Fruit fly (Drosophila melanogaster) whole organism, embryonic: ENCODE measurements around the gene ssp5.
A peak's percentile ranks its signal among the peaks of the same experiment; 100 is the strongest.

ENCODE experiments used
- ATbp ChIP-seq: fragments of 200-800 bp; sonication (Bioruptor generic); optimal IDR thresholded peaks from 2 replicates; lab custom pipeline; 2017; ENCODE audit warnings: missing biosample characterization, mild to moderate bottlenecking, missing genetic modification characterization, missing genetic modification reagents
- Abd-B ChIP-seq: fragments of 200-800 bp; sonication (Bioruptor generic); optimal IDR thresholded peaks from 2 replicates; lab custom pipeline; 2018; ENCODE audit warnings: missing biosample characterization, mild to moderate bottlenecking, missing genetic modification characterization, moderate library complexity
- CG10959 ChIP-seq: fragments of 200-800 bp; sonication (Bioruptor generic); IDR thresholded peaks from 2 replicates; pipeline ENCODE4 v1.3.6; 2022; ENCODE audit warnings: missing biosample characterization, missing genetic modification characterization
- CG11504 ChIP-seq: fragments of 200-800 bp; sonication (Bioruptor generic); optimal IDR thresholded peaks from 3 replicates; lab custom pipeline; 2019; ENCODE audit warnings: missing biosample characterization, mild to moderate bottlenecking, missing genetic modification characterization, moderate library complexity
- CG12744 ChIP-seq: fragments of 200-800 bp; sonication (Bioruptor generic); optimal IDR thresholded peaks from 2 replicates; lab custom pipeline; 2016; ENCODE audit warnings: missing biosample characterization, missing genetic modification characterization
- CG13424 ChIP-seq: fragments of 200-800 bp; sonication (Bioruptor generic); optimal IDR thresholded peaks from 2 replicates; lab custom pipeline; 2019; ENCODE audit warnings: missing biosample characterization, mild to moderate bottlenecking, missing genetic modification characterization, moderate library complexity
- CG14441 ChIP-seq: fragments of 200-800 bp; sonication (Bioruptor generic); IDR thresholded peaks from 2 replicates; pipeline ENCODE4 v1.3.6; 2022; ENCODE audit warnings: missing biosample characterization, missing genetic modification characterization
- CG15073 ChIP-seq: fragments of 200-800 bp; sonication (Bioruptor generic); optimal IDR thresholded peaks from 2 replicates; lab custom pipeline; 2016; ENCODE audit warnings: missing biosample characterization, missing genetic modification characterization
- CG17359 ChIP-seq: fragments of 200-800 bp; sonication (Bioruptor generic); optimal IDR thresholded peaks from 3 replicates; lab custom pipeline; 2018; ENCODE audit warnings: missing biosample characterization, mild to moderate bottlenecking, missing genetic modification characterization, moderate library complexity
- CG17361 ChIP-seq: fragments of 200-800 bp; sonication (Bioruptor generic); IDR thresholded peaks from 3 replicates; pipeline ENCODE4 v1.3.6; 2022; ENCODE audit warnings: missing biosample characterization, missing genetic modification characterization
- CG1792 ChIP-seq: fragments of 200-800 bp; sonication (Bioruptor generic); optimal IDR thresholded peaks from 2 replicates; lab custom pipeline; 2016; ENCODE audit warnings: missing biosample characterization, missing genetic modification characterization
- CG18599 ChIP-seq: fragments of 200-800 bp; sonication (Bioruptor generic); optimal IDR thresholded peaks from 3 replicates; lab custom pipeline; 2017; ENCODE audit warnings: missing biosample characterization, missing genetic modification characterization, mild to moderate bottlenecking, moderate library complexity, missing genetic modification reagents
- CG2129 ChIP-seq: fragments of 200-800 bp; sonication (Bioruptor generic); IDR thresholded peaks from 2 replicates; pipeline ENCODE4 v1.3.6; 2022; ENCODE audit warnings: missing biosample characterization, missing genetic modification characterization; ENCODE audit not compliant: partially characterized antibody
- CG2678 ChIP-seq: fragments of 200-800 bp; sonication (Bioruptor generic); optimal IDR thresholded peaks from 3 replicates; lab custom pipeline; 2019; ENCODE audit warnings: missing biosample characterization, mild to moderate bottlenecking, missing genetic modification characterization, moderate library complexity
- CG31224 ChIP-seq: fragments of 200-800 bp; sonication (Bioruptor generic); IDR thresholded peaks from 2 replicates; pipeline ENCODE4 v1.3.6; 2022; ENCODE audit warnings: missing biosample characterization, missing genetic modification characterization
- CG31388 ChIP-seq: fragments of 200-800 bp; sonication (Bioruptor generic); optimal IDR thresholded peaks from 2 replicates; lab custom pipeline; 2016; ENCODE audit warnings: missing biosample characterization, missing genetic modification characterization
- CG3281 ChIP-seq: fragments of 200-800 bp; sonication (Bioruptor generic); optimal IDR thresholded peaks from 3 replicates; lab custom pipeline; 2017; ENCODE audit warnings: missing biosample characterization, mild to moderate bottlenecking, missing genetic modification characterization
- CG3847 ChIP-seq: fragments of 200-800 bp; sonication (Bioruptor generic); IDR thresholded peaks from 2 replicates; pipeline ENCODE4 v1.3.6; 2022; ENCODE audit warnings: missing biosample characterization, missing genetic modification characterization
- CG5180 ChIP-seq: fragments of 200-800 bp; sonication (Bioruptor generic); optimal IDR thresholded peaks from 3 replicates; lab custom pipeline; 2017; ENCODE audit warnings: missing biosample characterization, missing genetic modification characterization, mild to moderate bottlenecking, moderate library complexity, missing genetic modification reagents
- CG6791 ChIP-seq: fragments of 200-800 bp; sonication (Bioruptor generic); IDR thresholded peaks from 3 replicates; pipeline ENCODE4 v1.3.6; 2022; ENCODE audit warnings: missing biosample characterization, missing genetic modification characterization; ENCODE audit not compliant: partially characterized antibody
- CG7786 ChIP-seq: fragments of 200-800 bp; sonication (Bioruptor generic); optimal IDR thresholded peaks from 2 replicates; lab custom pipeline; 2016; ENCODE audit warnings: missing biosample characterization, missing genetic modification characterization
- CG7839 ChIP-seq: fragments of 200-800 bp; sonication (Bioruptor generic); optimal IDR thresholded peaks from 3 replicates; lab custom pipeline; 2018; ENCODE audit warnings: missing biosample characterization, mild to moderate bottlenecking, missing genetic modification characterization, moderate library complexity
- CG9727 ChIP-seq: fragments of 200-800 bp; sonication (Bioruptor generic); optimal IDR thresholded peaks from 3 replicates; lab custom pipeline; 2017; ENCODE audit warnings: missing biosample characterization, mild to moderate bottlenecking, missing genetic modification characterization
- CHES-1-like ChIP-seq: fragments of 200-800 bp; sonication (Bioruptor generic); optimal IDR thresholded peaks from 2 replicates; lab custom pipeline; 2016; ENCODE audit warnings: missing biosample characterization, missing genetic modification characterization
- D19A ChIP-seq: fragments of 200-800 bp; optimal IDR thresholded peaks from 3 replicates; lab custom pipeline; 2019; ENCODE audit warnings: missing biosample characterization, mild to moderate bottlenecking, missing genetic modification characterization, moderate library complexity
- D19B ChIP-seq: fragments of 200-800 bp; sonication (Bioruptor generic); optimal IDR thresholded peaks from 2 replicates; lab custom pipeline; 2017; ENCODE audit warnings: missing biosample characterization, mild to moderate bottlenecking, missing genetic modification characterization
- Dad ChIP-seq: fragments of 200-800 bp; sonication (Bioruptor generic); optimal IDR thresholded peaks from 3 replicates; lab custom pipeline; 2016; ENCODE audit warnings: missing biosample characterization, missing genetic modification characterization
- Doc2 ChIP-seq: fragments of 200-800 bp; sonication (Bioruptor generic); IDR thresholded peaks from 2 replicates; pipeline ENCODE4 v1.3.6; 2022; ENCODE audit warnings: missing biosample characterization, missing genetic modification characterization
- Hsf ChIP-seq: fragments of 200-800 bp; sonication (Bioruptor generic); optimal IDR thresholded peaks from 3 replicates; lab custom pipeline; 2016; ENCODE audit warnings: missing biosample characterization, missing genetic modification characterization
- Lim3 ChIP-seq: fragments of 200-800 bp; sonication (Bioruptor generic); IDR thresholded peaks from 2 replicates; pipeline ENCODE4 v1.3.6; 2022; ENCODE audit warnings: missing biosample characterization, missing genetic modification characterization
- MESR4 ChIP-seq: fragments of 200-800 bp; sonication (Bioruptor generic); optimal IDR thresholded peaks from 2 replicates; lab custom pipeline; 2018; ENCODE audit warnings: missing biosample characterization, mild to moderate bottlenecking, missing genetic modification characterization, moderate library complexity
- Oli ChIP-seq: fragments of 200-800 bp; sonication (Bioruptor generic); optimal IDR thresholded peaks from 2 replicates; lab custom pipeline; 2018; ENCODE audit warnings: missing biosample characterization, mild to moderate bottlenecking, missing genetic modification characterization, moderate library complexity
- Sox102F ChIP-seq: fragments of 200-800 bp; sonication (Bioruptor generic); optimal IDR thresholded peaks from 2 replicates; lab custom pipeline; 2018; ENCODE audit warnings: missing biosample characterization, mild to moderate bottlenecking, missing genetic modification characterization, moderate library complexity
- Taf1 ChIP-seq: fragments of 200-800 bp; sonication (Bioruptor generic); IDR thresholded peaks from 2 replicates; pipeline ENCODE4 v1.3.6; 2022; ENCODE audit warnings: missing biosample characterization, missing genetic modification characterization
- btn ChIP-seq: fragments of 200-800 bp; sonication (Bioruptor generic); optimal IDR thresholded peaks from 2 replicates; lab custom pipeline; 2016; ENCODE audit warnings: missing biosample characterization, missing genetic modification characterization
- cad ChIP-seq: fragments of >200 bp; optimal IDR thresholded peaks from 2 replicates; lab custom pipeline; 2017; ENCODE audit warnings: missing biosample characterization, missing genetic modification characterization
- cas ChIP-seq: fragments of 200-800 bp; sonication (Bioruptor generic); IDR thresholded peaks from 2 replicates; pipeline ENCODE4 v1.3.6; 2022; ENCODE audit warnings: missing biosample characterization, missing genetic modification characterization
- chinmo ChIP-seq: fragments of 200-800 bp; sonication (Bioruptor generic); IDR thresholded peaks from 4 replicates; pipeline ENCODE4 v1.3.6; 2022; ENCODE audit warnings: missing biosample characterization, missing genetic modification characterization; ENCODE audit not compliant: partially characterized antibody
- dm ChIP-seq: fragments of 200-800 bp; sonication (Bioruptor generic); optimal IDR thresholded peaks from 3 replicates; lab custom pipeline; 2016; ENCODE audit warnings: missing biosample characterization, missing genetic modification characterization
- gem ChIP-seq: fragments of 200-800 bp; sonication (Bioruptor generic); optimal IDR thresholded peaks from 2 replicates; lab custom pipeline; 2019; ENCODE audit warnings: missing biosample characterization, mild to moderate bottlenecking, missing genetic modification characterization, moderate library complexity
- grau ChIP-seq: fragments of 200-800 bp; optimal IDR thresholded peaks from 3 replicates; lab custom pipeline; 2019; ENCODE audit warnings: missing biosample characterization, mild to moderate bottlenecking, missing genetic modification characterization, moderate library complexity
- gt ChIP-seq: fragments of 200-800 bp; sonication (Bioruptor generic); IDR thresholded peaks from 2 replicates; pipeline ENCODE4 v1.3.6; 2022; ENCODE audit warnings: missing biosample characterization, missing genetic modification characterization
- hth ChIP-seq: fragments of >200 bp; optimal IDR thresholded peaks from 2 replicates; lab custom pipeline; 2017; ENCODE audit warnings: inconsistent platforms
- kah ChIP-seq: fragments of 200-800 bp; sonication (Bioruptor generic); optimal IDR thresholded peaks from 2 replicates; lab custom pipeline; 2018; ENCODE audit warnings: missing biosample characterization, mild to moderate bottlenecking, missing genetic modification characterization
- mam ChIP-seq: fragments of 200-800 bp; sonication (Bioruptor generic); optimal IDR thresholded peaks from 3 replicates; lab custom pipeline; 2016; ENCODE audit warnings: missing biosample characterization, missing genetic modification characterization
- pros ChIP-seq: fragments of 200-800 bp; sonication (Bioruptor generic); optimal IDR thresholded peaks from 3 replicates; lab custom pipeline; 2019; ENCODE audit warnings: missing biosample characterization, mild to moderate bottlenecking, missing genetic modification characterization, moderate library complexity
- sens ChIP-seq: fragments of 200-800 bp; sonication (Bioruptor generic); peaks from one replicate; lab custom pipeline; 2016; ENCODE audit warnings: missing biosample characterization, missing genetic modification characterization
- tin ChIP-seq: fragments of 200-800 bp; sonication (Bioruptor generic); optimal IDR thresholded peaks from 3 replicates; lab custom pipeline; 2016; ENCODE audit warnings: missing biosample characterization, missing genetic modification characterization
- tio ChIP-seq: fragments of 200-800 bp; sonication (Bioruptor generic); optimal IDR thresholded peaks from 2 replicates; lab custom pipeline; 2017; ENCODE audit warnings: missing biosample characterization, missing genetic modification characterization, inconsistent platforms
- unc-4 ChIP-seq: fragments of 200-800 bp; sonication (Bioruptor generic); IDR thresholded peaks from 2 replicates; pipeline ENCODE4 v1.3.6; 2022; ENCODE audit warnings: missing biosample characterization, missing genetic modification characterization; ENCODE audit not compliant: partially characterized antibody
- zfh1 ChIP-seq: fragments of 200-800 bp; sonication (Bioruptor generic); IDR thresholded peaks from 3 replicates; pipeline ENCODE4 v1.3.6; 2022; ENCODE audit warnings: missing biosample characterization, missing genetic modification characterization

ssp5 gene

DNA sequence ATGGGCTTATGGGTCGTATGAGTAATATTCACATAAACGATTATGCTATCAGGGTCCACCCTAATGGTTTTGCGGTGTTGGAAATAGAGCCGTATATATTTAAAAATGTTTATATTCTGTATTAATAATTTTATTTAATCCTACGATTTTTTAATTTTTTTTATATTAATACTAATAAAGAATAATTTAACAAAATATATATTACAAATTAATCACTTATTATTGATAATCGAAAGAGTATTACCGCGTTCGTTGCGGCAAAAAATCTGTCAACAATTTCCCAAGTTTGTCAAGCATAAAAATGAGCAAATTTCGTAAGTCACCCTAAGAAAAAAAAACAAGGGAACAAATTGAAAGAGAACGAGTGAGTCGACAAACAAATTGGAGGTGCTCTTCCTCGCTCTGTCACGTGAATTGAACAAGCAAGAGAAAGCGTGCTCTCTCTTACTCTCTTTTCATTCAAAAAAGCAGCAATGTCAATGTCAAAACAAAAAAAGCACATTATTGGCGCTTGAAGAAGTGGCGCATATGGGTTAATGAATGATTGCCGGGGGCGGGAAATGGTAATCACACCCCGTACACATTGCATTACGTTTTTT, 47.5 kb downstream of the ssp5 start (continued):
- no peak for TF ChIP-seq ATbp (GFP tag; lab: Kevin White, UChicago)
- peak; percentile 38 for TF ChIP-seq gem (tag; lab: Kevin White, UChicago)
- no peak for TF ChIP-seq MESR4
- no peak for TF ChIP-seq CG1792 (GFP tag; lab: Kevin White, UChicago)
- TF ChIP-seq tio: no peak
- TF ChIP-seq CG18599: peak; percentile 22
- TF ChIP-seq CG12744: no peak
- no peak for TF ChIP-seq mam (GFP tag; lab: Kevin White, UChicago)
- TF ChIP-seq kah (GFP tag; lab: Kevin White, UChicago): no peak
- no peak for TF ChIP-seq CG9727 (GFP tag; lab: Kevin White, UChicago)
- TF ChIP-seq tin (GFP tag; lab: Kevin White, UChicago): no peak
- TF ChIP-seq CG13424 (tag; lab: Kevin White, UChicago): no peak
- TF ChIP-seq Hsf (GFP tag; lab: Kevin White, UChicago): no peak
- TF ChIP-seq CHES-1-like (GFP tag; lab: Kevin White, UChicago): no peak
- no peak for TF ChIP-seq Doc2 (GFP tag; lab: Robert Waterston, UW)
- no peak for TF ChIP-seq CG31388
- no peak for TF ChIP-seq CG5180 (GFP tag; lab: Kevin White, UChicago)
- no peak for TF ChIP-seq Taf1
- TF ChIP-seq Lim3: no peak
- TF ChIP-seq btn (GFP tag; lab: Kevin White, UChicago): no peak
- TF ChIP-seq chinmo (GFP tag; lab: Robert Waterston, UW): 0 out of 4 replicates have a peak, but pooled peaks have one; percentile 21
- TF ChIP-seq CG17359: peak; percentile 1
- TF ChIP-seq CG2129 (GFP tag; lab: Robert Waterston, UW): no peak
- no peak for TF ChIP-seq Dad (GFP tag; lab: Kevin White, UChicago)
- peak; percentile 83 for TF ChIP-seq D19A
- TF ChIP-seq grau: peak; percentile 5
- no peak for TF ChIP-seq CG17361
- no peak for TF ChIP-seq CG15073 (GFP tag; lab: Kevin White, UChicago)
- no peak for TF ChIP-seq cas (GFP tag; lab: Robert Waterston, UW)
- no peak for TF ChIP-seq D19B (GFP tag; lab: Kevin White, UChicago)
- no peak for TF ChIP-seq zfh1 (GFP tag; lab: Robert Waterston, UW)
- no peak for TF ChIP-seq gt (GFP tag; lab: Robert Waterston, UW)
- no peak for TF ChIP-seq CG14441
- no peak for TF ChIP-seq CG31224 (GFP tag; lab: Robert Waterston, UW)
- TF ChIP-seq sens: no peak
- no peak for TF ChIP-seq CG6791 (GFP tag; lab: Robert Waterston, UW)
- TF ChIP-seq CG3281 (GFP tag; lab: Kevin White, UChicago): peak; percentile 2
- no peak for TF ChIP-seq cad (GFP tag; lab: Kevin White, UChicago)
- no peak for TF ChIP-seq hth (lab: Kevin White, UChicago)
- TF ChIP-seq CG7839 (tag; lab: Kevin White, UChicago): peak; percentile 33
- peak; percentile 28 for TF ChIP-seq CG2678
- no peak for TF ChIP-seq unc-4
- TF ChIP-seq Abd-B (GFP tag; lab: Kevin White, UChicago): peak; percentile 7
- TF ChIP-seq CG7786: no peak
- no peak for TF ChIP-seq pros
- no peak for TF ChIP-seq dm (GFP tag; lab: Kevin White, UChicago)
- peak; percentile 20 for TF ChIP-seq Sox102F (GFP tag; lab: Kevin White, UChicago)
- no peak for TF ChIP-seq CG3847 (GFP tag; lab: Robert Waterston, UW)
- TF ChIP-seq Oli (tag; lab: Kevin White, UChicago): peak; percentile 18
- TF ChIP-seq CG11504 (tag; lab: Kevin White, UChicago): peak; percentile 63
- no peak for TF ChIP-seq CG10959 (GFP tag; lab: Robert Waterston, UW)
